Worm (Caenorhabditis elegans) whole organism, early embryonic: ENCODE measurements around the gene F21C10.11.

Experiments
- B0310.2 ChIP-seq: sonication (generic microtip); optimal IDR thresholded peaks from 2 replicates; lab custom pipeline; 2016; ENCODE audit warnings: mild to moderate bottlenecking, missing genetic modification characterization, missing compliant biosample characterization
- F13C5.2 ChIP-seq: sonication (generic microtip); optimal IDR thresholded peaks from 2 replicates; lab custom pipeline; 2017; ENCODE audit warnings: mild to moderate bottlenecking, missing genetic modification characterization, inconsistent platforms, missing compliant biosample characterization
- aly-1 ChIP-seq: sonication (generic microtip); optimal IDR thresholded peaks from 2 replicates; lab custom pipeline; 2016; ENCODE audit warnings: missing genetic modification characterization, missing compliant biosample characterization
- ama-1 ChIP-seq: fragments of 150-350 bp; optimal IDR thresholded peaks from 2 replicates; lab custom pipeline; 2014
- ceh-13 ChIP-seq: fragments of 200-800 bp; sonication (Bioruptor generic); optimal IDR thresholded peaks from 2 replicates; lab custom pipeline; 2018; ENCODE audit warnings: mild to moderate bottlenecking, missing genetic modification characterization, missing compliant biosample characterization
- ceh-36 ChIP-seq: sonication (generic microtip); optimal IDR thresholded peaks from 2 replicates; lab custom pipeline; 2016; ENCODE audit warnings: missing genetic modification characterization, inconsistent platforms, missing compliant biosample characterization
- ets-7 ChIP-seq: sonication (generic microtip); optimal IDR thresholded peaks from 2 replicates; lab custom pipeline; 2016; ENCODE audit warnings: missing genotype, missing genetic modification characterization, missing compliant biosample characterization
- flt-1 ChIP-seq: fragments of 200-800 bp; sonication (Bioruptor generic); IDR thresholded peaks from 2 replicates; pipeline ENCODE4 v1.3.6; 2022; ENCODE audit warnings: missing genetic modification characterization, missing compliant biosample characterization
- hmbx-1 ChIP-seq: sonication (generic microtip); optimal IDR thresholded peaks from 2 replicates; lab custom pipeline; 2016; ENCODE audit warnings: mild to moderate bottlenecking, missing genetic modification characterization, missing compliant biosample characterization
- hmg-4 ChIP-seq: fragments of 200-800 bp; sonication (Bioruptor generic); optimal IDR thresholded peaks from 2 replicates; lab custom pipeline; 2018; ENCODE audit warnings: mild to moderate bottlenecking, missing genetic modification characterization, missing compliant biosample characterization
- hnd-1 ChIP-seq: sonication (generic microtip); optimal IDR thresholded peaks from 2 replicates; lab custom pipeline; 2016; ENCODE audit warnings: missing genetic modification characterization, missing compliant biosample characterization
- pes-1 ChIP-seq: fragments of 200-800 bp; sonication (Bioruptor generic); IDR thresholded peaks from 2 replicates; pipeline ENCODE4 v1.3.6; 2022; ENCODE audit warnings: missing genetic modification reagents, missing genetic modification characterization, missing compliant biosample characterization
- scrt-1 ChIP-seq: fragments of 200-800 bp; sonication (Bioruptor generic); IDR thresholded peaks from 2 replicates; pipeline ENCODE4 v1.3.6; 2022; ENCODE audit warnings: missing genetic modification characterization, missing compliant biosample characterization
- sea-1 ChIP-seq: fragments of 200-800 bp; sonication (Bioruptor generic); conservative IDR thresholded peaks from 2 replicates; pipeline ENCODE4 v1.3.6; 2022; ENCODE audit warnings: missing genetic modification characterization, missing compliant biosample characterization
- tbx-11 ChIP-seq: fragments of 200-800 bp; sonication (Bioruptor generic); IDR thresholded peaks from 2 replicates; pipeline ENCODE4 v1.3.6; 2022; ENCODE audit warnings: missing genetic modification characterization, missing compliant biosample characterization
- tbx-37 ChIP-seq: fragments of 200-800 bp; sonication (Bioruptor generic); conservative IDR thresholded peaks from 2 replicates; pipeline ENCODE4 v1.3.6; 2022; ENCODE audit warnings: missing genetic modification reagents, missing genetic modification characterization, missing compliant biosample characterization
- tra-4 ChIP-seq: sonication (generic microtip); optimal IDR thresholded peaks from 2 replicates; lab custom pipeline; 2017; ENCODE audit warnings: missing genetic modification characterization, missing compliant biosample characterization

The F21C10.11 gene

DNA sequence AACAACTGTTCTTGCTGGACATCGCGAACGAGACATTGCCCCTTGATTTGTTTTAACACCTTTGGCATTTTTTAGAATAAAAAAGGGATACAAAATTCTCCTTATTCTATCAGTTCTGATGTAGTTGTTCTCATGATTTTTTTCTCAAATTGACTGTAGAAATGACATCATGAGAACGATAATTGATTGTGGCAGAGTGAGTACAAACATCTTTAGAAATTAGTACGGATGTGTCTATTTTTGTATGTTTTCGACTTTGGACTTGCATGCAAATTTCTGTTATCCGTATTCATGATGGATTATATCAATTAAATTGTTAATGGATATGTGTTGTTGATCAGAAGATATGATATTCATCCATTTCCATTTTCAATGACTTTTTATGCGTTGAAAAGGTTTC is 24.9 kb downstream of the F21C10.11 start:
- no peak for TF ChIP-seq hnd-1 (tag; lab: Kevin White, UChicago)
- no peak for TF ChIP-seq hmbx-1 (tag; lab: Kevin White, UChicago)
- TF ChIP-seq tra-4 (tag; lab: Kevin White, UChicago), result no peak
- TF ChIP-seq ets-7, result no peak
- no peak for TF ChIP-seq flt-1
- no peak for TF ChIP-seq hmg-4 (GFP tag; lab: Kevin White, UChicago)
- TF ChIP-seq tbx-11 (GFP tag; lab: Robert Waterston, UW), result no peak
- TF ChIP-seq ceh-36 (tag; lab: Kevin White, UChicago), result no peak
- TF ChIP-seq scrt-1 (GFP tag; lab: Robert Waterston, UW), result no peak
- no peak for TF ChIP-seq aly-1 (tag; lab: Kevin White, UChicago)
- TF ChIP-seq tbx-37 (GFP tag; lab: Robert Waterston, UW), result no peak
- no peak for TF ChIP-seq B0310.2 (tag; lab: Kevin White, UChicago)
- no peak for TF ChIP-seq ceh-13
- TF ChIP-seq sea-1 (GFP tag; lab: Robert Waterston, UW), result no peak
- TF ChIP-seq ama-1 (lab: Kevin White, UChicago), result no peak
- no peak for TF ChIP-seq F13C5.2 (tag; lab: Kevin White, UChicago)
- TF ChIP-seq pes-1 (GFP tag; lab: Robert Waterston, UW), result no peak

DNA sequence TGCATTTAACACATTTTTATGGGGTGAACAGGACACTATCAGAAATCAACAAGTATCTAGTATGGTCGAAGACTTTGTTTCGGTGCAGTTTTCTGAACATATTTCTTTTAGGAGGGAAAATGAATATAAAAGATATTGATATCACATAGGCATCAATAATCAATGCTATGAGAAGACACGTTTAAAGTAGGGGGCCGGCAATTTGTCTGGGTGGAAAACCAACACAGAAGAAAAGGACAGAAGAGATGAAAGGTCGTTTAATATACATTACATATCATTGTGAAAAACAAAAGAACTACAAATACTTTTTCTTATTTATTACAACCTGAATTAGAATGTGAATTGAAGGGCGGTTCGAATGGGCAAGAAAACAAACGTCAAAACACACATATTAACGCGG is 29.1 kb downstream of the F21C10.11 start:
- TF ChIP-seq ceh-13, result no peak

DNA sequence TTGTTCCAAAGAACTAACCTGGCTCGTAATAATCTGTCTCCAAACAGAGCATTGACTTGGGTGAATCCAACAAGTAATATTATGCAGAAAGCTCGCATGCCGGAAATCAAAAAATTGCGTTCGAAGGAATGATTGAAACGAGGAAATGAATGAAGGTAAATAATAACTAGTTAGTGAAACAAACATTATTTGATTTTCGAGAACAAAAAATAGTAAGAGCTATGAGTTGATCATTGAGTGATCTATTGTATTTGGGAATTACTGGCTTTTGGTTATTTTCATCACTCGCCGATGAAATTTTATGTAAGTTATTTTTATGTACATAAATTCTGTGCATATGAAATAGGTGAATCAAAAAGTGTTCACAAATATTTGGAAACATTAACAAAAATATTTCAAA is 31.5 kb downstream of the F21C10.11 start, which contains the start of gene B0222.5:
Gene B0222.5 (minus strand): TSS at position 101 of the 400 bp plus-strand sequence.
- TF ChIP-seq ets-7 (no peak), pes-1 (GFP tag; lab: Robert Waterston, UW) (no peak), hnd-1 (tag; lab: Kevin White, UChicago) (no peak), B0310.2 (tag; lab: Kevin White, UChicago) (no peak), hmbx-1 (tag; lab: Kevin White, UChicago) (no peak), tbx-37 (GFP tag; lab: Robert Waterston, UW) (no peak), flt-1 (no peak), ceh-36 (tag; lab: Kevin White, UChicago) (no peak), ama-1 (lab: Kevin White, UChicago) (no peak), scrt-1 (GFP tag; lab: Robert Waterston, UW) (no peak), aly-1 (tag; lab: Kevin White, UChicago) (no peak), sea-1 (GFP tag; lab: Robert Waterston, UW) (no peak), F13C5.2 (tag; lab: Kevin White, UChicago) (no peak), ceh-13 (no peak), tbx-11 (GFP tag; lab: Robert Waterston, UW) (no peak), tra-4 (tag; lab: Kevin White, UChicago) (no peak), hmg-4 (GFP tag; lab: Kevin White, UChicago) (no peak)

DNA sequence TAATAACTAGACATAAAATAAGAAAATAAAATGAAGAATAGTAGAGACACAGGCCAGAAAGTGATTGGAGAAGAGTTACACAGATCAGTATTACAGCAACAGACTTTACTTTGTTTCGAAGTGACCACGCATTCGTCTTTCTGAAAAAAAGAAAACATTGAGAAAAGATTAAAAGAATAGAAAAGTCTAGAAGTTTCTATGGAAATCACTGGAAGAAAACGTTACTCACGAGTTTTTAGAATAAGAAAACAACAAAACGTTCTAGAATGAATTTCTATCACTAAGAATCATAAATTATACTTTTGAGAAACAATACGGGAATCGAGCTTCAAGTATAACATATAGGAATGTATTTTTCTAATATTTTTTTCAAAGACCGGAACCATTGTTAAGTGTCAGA is 32.3 kb downstream of the F21C10.11 start:
- no peak for TF ChIP-seq hmbx-1 (tag; lab: Kevin White, UChicago)

DNA sequence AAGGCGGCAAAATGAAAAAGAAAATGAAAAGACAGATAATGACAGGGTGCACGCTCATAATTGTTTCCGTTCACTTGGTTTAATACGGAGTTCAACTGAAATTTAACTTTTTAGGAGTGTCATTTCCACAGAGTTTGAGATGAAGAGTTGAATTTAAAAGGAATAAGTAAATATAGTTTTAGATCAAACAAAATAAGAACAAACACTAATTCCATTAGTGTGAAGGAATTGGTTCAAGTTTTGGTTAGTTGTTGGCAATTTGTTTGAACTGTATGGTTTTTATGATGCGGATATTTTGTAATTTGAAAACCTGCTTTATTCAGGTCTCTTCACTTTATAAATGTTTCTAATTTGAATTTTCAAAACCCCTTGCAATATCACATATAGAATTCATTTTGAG is 33.4 kb downstream of the F21C10.11 start, which contains the start of gene B0222.15:
Gene B0222.15 (minus strand): TSS at position 101 of the 400 bp plus-strand sequence.
- no peak for TF ChIP-seq hnd-1 (tag; lab: Kevin White, UChicago)
- TF ChIP-seq scrt-1 (GFP tag; lab: Robert Waterston, UW), result no peak
- TF ChIP-seq tbx-11 (GFP tag; lab: Robert Waterston, UW), result no peak
- TF ChIP-seq pes-1 (GFP tag; lab: Robert Waterston, UW), result no peak
- TF ChIP-seq tbx-37 (GFP tag; lab: Robert Waterston, UW), result no peak
- TF ChIP-seq ceh-13, result no peak
- no peak for TF ChIP-seq tra-4 (tag; lab: Kevin White, UChicago)
- TF ChIP-seq ceh-36 (tag; lab: Kevin White, UChicago), result no peak
- TF ChIP-seq hmg-4 (GFP tag; lab: Kevin White, UChicago), result no peak
- TF ChIP-seq B0310.2 (tag; lab: Kevin White, UChicago), result no peak
- TF ChIP-seq hmbx-1 (tag; lab: Kevin White, UChicago), result no peak

DNA sequence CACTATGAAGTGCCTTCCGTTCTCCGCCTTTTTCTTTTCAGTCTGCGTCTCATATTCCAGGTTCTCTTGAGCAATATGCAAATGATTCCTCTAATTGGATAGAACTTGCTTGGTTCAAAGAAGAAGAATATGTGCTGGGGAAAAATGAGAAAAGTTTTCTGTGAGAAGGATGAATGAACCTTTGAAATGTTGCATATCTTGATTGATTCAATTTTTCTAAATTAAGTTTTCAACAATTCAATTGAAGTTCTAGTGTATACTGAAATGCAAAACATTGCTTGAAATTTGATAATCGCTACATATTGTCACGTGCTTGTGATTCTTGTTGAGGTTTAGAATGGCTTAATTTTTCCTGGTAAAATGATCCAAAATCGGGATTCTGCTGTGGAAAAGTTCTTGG is 34.3 kb downstream of the F21C10.11 start:
- TF ChIP-seq ceh-36 (tag; lab: Kevin White, UChicago), result no peak
- TF ChIP-seq hmbx-1 (tag; lab: Kevin White, UChicago), result no peak
- no peak for TF ChIP-seq tbx-11 (GFP tag; lab: Robert Waterston, UW)
- TF ChIP-seq F13C5.2 (tag; lab: Kevin White, UChicago), result no peak
- no peak for TF ChIP-seq flt-1
- no peak for TF ChIP-seq hmg-4 (GFP tag; lab: Kevin White, UChicago)
- TF ChIP-seq scrt-1 (GFP tag; lab: Robert Waterston, UW), result no peak
- TF ChIP-seq ets-7, result no peak
- TF ChIP-seq B0310.2 (tag; lab: Kevin White, UChicago), result no peak
- TF ChIP-seq hnd-1 (tag; lab: Kevin White, UChicago), result no peak
- TF ChIP-seq aly-1 (tag; lab: Kevin White, UChicago), result no peak
- no peak for TF ChIP-seq ama-1 (lab: Kevin White, UChicago)
- TF ChIP-seq tbx-37 (GFP tag; lab: Robert Waterston, UW), result no peak
- TF ChIP-seq tra-4 (tag; lab: Kevin White, UChicago), result no peak
- no peak for TF ChIP-seq sea-1 (GFP tag; lab: Robert Waterston, UW)
- TF ChIP-seq ceh-13, result no peak
- no peak for TF ChIP-seq pes-1 (GFP tag; lab: Robert Waterston, UW)

DNA sequence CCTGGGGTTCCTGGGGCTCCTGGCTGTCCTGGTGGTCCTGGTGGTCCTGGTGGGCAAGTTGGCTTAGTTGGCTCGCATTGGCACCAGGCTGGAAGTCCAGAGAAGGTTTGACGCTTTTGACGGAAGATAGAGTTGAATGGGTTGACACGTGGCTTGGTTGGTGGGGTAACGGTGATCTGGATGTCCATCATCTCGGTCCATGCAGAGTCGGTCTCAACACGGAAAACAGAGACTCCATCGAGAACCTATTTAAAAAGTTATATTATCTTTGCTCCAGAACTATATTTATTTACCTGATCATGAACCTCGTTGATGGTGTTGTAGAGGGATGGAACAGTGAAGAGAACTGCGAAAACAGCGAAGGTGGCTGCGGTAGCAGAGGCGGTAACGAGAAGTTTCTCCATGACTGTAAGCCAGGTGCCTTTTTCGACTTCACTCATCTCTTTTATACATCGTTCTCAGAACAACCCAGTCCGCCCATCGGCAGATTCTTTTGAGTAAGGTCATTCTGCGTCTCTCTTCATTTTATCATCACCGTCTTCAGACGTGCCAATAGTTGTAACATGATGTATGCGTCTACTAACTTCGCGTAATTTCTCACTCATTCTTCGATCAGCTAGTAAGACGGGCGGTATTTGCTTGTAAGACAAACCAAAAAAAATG is 37.1 kb downstream of the F21C10.11 start, which contains the start of gene col-144:
Gene col-144 (minus strand): TSS at position 419 of the 663 bp plus-strand sequence.
- TF ChIP-seq scrt-1 (GFP tag; lab: Robert Waterston, UW), result no peak
- TF ChIP-seq tbx-37 (GFP tag; lab: Robert Waterston, UW), result no peak
- no peak for TF ChIP-seq ceh-36 (tag; lab: Kevin White, UChicago)
- TF ChIP-seq hmg-4 (GFP tag; lab: Kevin White, UChicago), result no peak
- TF ChIP-seq hnd-1 (tag; lab: Kevin White, UChicago), result no peak
- no peak for TF ChIP-seq hmbx-1 (tag; lab: Kevin White, UChicago)
- no peak for TF ChIP-seq ets-7
- TF ChIP-seq pes-1 (GFP tag; lab: Robert Waterston, UW), result no peak
- no peak for TF ChIP-seq ceh-13
